Worm (Caenorhabditis elegans) whole organism, L3 larva: ENCODE results near the gene dpy-30.

Source experiments
- ceh-28 ChIP-seq: fragments of 150-350 bp; optimal IDR thresholded peaks from 2 replicates; lab custom pipeline; 2014; ENCODE audit warnings: missing biosample characterization, missing genetic modification reagents, missing genetic modification characterization
- jun-1 ChIP-seq: fragments of 150-350 bp; optimal IDR thresholded peaks from 2 replicates; lab custom pipeline; 2014; ENCODE audit warnings: missing biosample characterization, missing genetic modification reagents, missing genetic modification characterization
- lin-15B ChIP-seq: fragments of 150-350 bp; optimal IDR thresholded peaks from 2 replicates; lab custom pipeline; 2014; ENCODE audit warnings: missing biosample characterization, missing genetic modification characterization
- nhr-11 ChIP-seq: fragments of 150-350 bp; optimal IDR thresholded peaks from 2 replicates; lab custom pipeline; 2014; ENCODE audit warnings: missing biosample characterization, missing genetic modification characterization
- nhr-12 ChIP-seq: fragments of 150-350 bp; optimal IDR thresholded peaks from 2 replicates; lab custom pipeline; 2014; ENCODE audit warnings: missing biosample characterization, missing genetic modification characterization
- nhr-28 ChIP-seq: fragments of 150-350 bp; optimal IDR thresholded peaks from 2 replicates; lab custom pipeline; 2014; ENCODE audit warnings: missing biosample characterization, missing genetic modification characterization
- nhr-77 ChIP-seq: fragments of 150-350 bp; optimal IDR thresholded peaks from 2 replicates; lab custom pipeline; 2014; ENCODE audit warnings: missing biosample characterization, missing genetic modification characterization
- pha-4 ChIP-seq: fragments of 150-350 bp; optimal IDR thresholded peaks from 2 replicates; lab custom pipeline; 2014; ENCODE audit warnings: missing biosample characterization, missing genetic modification reagents, missing genetic modification characterization
- snpc-4 ChIP-seq: fragments of 150-350 bp; optimal IDR thresholded peaks from 2 replicates; lab custom pipeline; 2014; ENCODE audit warnings: missing biosample characterization, missing genetic modification characterization
- tbx-2 ChIP-seq: sonication (generic microtip); optimal IDR thresholded peaks from 2 replicates; lab custom pipeline; 2016; ENCODE audit warnings: mild to moderate bottlenecking, missing genetic modification characterization, missing compliant biosample characterization
- ztf-11 ChIP-seq: fragments of 150-350 bp; optimal IDR thresholded peaks from 2 replicates; lab custom pipeline; 2014; ENCODE audit warnings: missing biosample characterization, missing genetic modification characterization

DNA sequence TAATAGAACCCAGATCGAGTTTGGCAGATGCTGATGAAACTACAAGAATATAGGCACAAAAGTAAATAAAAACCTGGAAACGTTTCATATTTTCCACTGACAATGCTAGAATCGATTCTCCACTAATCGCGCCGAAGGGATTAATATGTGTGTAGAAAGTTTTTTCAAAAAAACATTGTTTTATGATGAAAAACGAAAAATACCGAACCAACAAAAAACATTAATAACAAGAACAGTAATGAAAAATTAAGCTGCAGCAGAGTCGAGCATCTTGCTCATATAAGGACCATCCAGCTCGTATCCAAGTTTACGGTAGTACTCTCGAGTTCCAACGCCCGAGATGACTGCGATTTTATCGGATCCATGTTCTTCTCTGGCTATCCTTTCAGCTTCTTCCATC, 12.0 kb upstream of the dpy-30 start, which contains the start of gene clec-224:
- TF ChIP-seq tbx-2 (tag; lab: Kevin White, UChicago) (no peak), snpc-4 (tag; lab: Kevin White, UChicago) (no peak), nhr-28 (tag; lab: Kevin White, UChicago) (no peak), ztf-11 (tag; lab: Kevin White, UChicago) (no peak), jun-1 (tag; lab: Kevin White, UChicago) (no peak), nhr-12 (tag; lab: Kevin White, UChicago) (no peak), nhr-11 (tag; lab: Kevin White, UChicago) (no peak), pha-4 (tag; lab: Kevin White, UChicago) (no peak), nhr-77 (no peak), lin-15B (no peak), ceh-28 (tag; lab: Kevin White, UChicago) (no peak)
